Fruit fly (Drosophila melanogaster): Measurements from ENCODE around the gene CG1785.

The CG1785 gene

dm6 chrX:8685394-8685793, 29.3 kb upstream of the CG1785 start:
- TF ChIP-seq ttk (optimal IDR thresholded peaks at IDR 0.05) = no peak
- no peak for TF ChIP-seq Sin3A (optimal IDR thresholded peaks at IDR 0.05)
- no peak for TF ChIP-seq psq (optimal IDR thresholded peaks at IDR 0.05)
- TF ChIP-seq insv (optimal IDR thresholded peaks at IDR 0.05) = no peak
- no peak for TF ChIP-seq Myc (optimal IDR thresholded peaks at IDR 0.05)
- no peak for TF ChIP-seq h (optimal IDR thresholded peaks at IDR 0.05)

dm6 chrX:8690003-8690402, 24.7 kb upstream of the CG1785 start, which contains the start of the genes Ppt1 and Ogg1:
TSS of gene Ppt1 (minus strand) at chrX:8690227.
TSS of gene Ogg1 (plus strand) at chrX:8690327.
- TF ChIP-seq Myc (optimal IDR thresholded peaks at IDR 0.05) (no peak), insv (optimal IDR thresholded peaks at IDR 0.05) (no peak), Sin3A (optimal IDR thresholded peaks at IDR 0.05) (no peak), ttk (optimal IDR thresholded peaks at IDR 0.05) (no peak), psq (optimal IDR thresholded peaks at IDR 0.05) (no peak), h (optimal IDR thresholded peaks at IDR 0.05) (no peak)

DNA sequence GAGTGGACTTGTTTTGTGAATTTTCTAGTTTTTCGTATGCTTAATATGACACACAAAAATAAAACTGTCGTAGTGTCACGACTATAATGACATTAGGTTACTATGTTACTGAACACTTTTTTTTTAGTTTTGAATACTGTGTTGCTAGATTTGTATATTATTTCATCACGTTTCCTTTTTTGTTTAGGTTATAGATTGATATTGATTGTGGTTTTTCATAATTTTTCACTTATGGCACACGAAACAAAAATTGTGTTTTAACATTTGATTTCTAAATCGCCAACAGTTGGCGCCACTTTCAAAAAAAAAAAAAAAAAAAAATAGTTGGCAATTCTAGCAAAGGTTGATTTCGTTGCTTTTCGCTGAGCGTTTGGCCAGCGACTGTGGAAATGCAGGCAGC, 21.2 kb upstream of the CG1785 start, which contains the start of gene CG11294:
CG11294 (minus strand) TSS at position 101 of the 400 bp plus-strand sequence.
- TF ChIP-seq ttk (optimal IDR thresholded peaks at IDR 0.05) = no peak
- no peak for TF ChIP-seq psq (optimal IDR thresholded peaks at IDR 0.05)
- no peak for TF ChIP-seq h (optimal IDR thresholded peaks at IDR 0.05)
- TF ChIP-seq Sin3A (optimal IDR thresholded peaks at IDR 0.05) = no peak
- TF ChIP-seq Myc (optimal IDR thresholded peaks at IDR 0.05) = no peak
- no peak for TF ChIP-seq insv (optimal IDR thresholded peaks at IDR 0.05)

DNA sequence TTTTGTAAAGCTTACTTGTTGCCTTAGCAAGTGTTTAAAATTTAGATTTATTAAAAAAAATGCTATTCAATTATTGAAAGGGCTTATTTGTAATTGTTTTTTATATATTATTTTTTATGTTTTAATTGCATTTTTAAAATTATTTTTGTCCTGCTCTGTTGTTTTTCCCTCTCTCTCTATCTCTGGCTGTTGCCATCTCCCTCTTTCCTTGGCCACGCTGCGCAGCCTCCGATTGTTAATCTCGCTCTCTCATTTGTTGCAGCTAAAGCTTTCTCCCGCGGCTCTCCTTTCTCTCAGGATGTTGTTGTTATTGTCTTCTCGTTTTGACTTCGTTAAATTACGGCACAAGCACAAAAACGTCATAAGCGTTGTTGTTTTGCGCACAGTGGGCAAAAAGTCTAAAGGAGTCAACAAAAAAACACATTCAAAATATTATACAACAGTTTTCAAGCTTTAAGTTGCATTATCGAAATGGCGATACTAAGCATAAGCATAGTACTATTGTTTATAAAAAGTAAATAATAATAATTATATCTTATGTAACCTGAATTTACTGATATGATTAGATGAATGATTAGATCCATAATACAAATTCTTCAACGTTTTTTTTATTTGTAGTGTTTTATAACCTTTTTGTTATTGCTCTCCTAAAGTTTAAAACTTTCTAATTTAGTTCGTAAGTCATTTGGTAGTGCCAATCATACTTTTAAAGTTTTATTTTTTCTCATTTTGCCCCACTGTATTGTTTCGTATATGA, 20.5 kb upstream of the CG1785 start:
- TF ChIP-seq ttk (optimal IDR thresholded peaks at IDR 0.05) (no peak), Myc (optimal IDR thresholded peaks at IDR 0.05) (no peak), insv (optimal IDR thresholded peaks at IDR 0.05) (no peak), h (optimal IDR thresholded peaks at IDR 0.05) (no peak), Sin3A (optimal IDR thresholded peaks at IDR 0.05) (no peak), psq (optimal IDR thresholded peaks at IDR 0.05) (no peak)

DNA sequence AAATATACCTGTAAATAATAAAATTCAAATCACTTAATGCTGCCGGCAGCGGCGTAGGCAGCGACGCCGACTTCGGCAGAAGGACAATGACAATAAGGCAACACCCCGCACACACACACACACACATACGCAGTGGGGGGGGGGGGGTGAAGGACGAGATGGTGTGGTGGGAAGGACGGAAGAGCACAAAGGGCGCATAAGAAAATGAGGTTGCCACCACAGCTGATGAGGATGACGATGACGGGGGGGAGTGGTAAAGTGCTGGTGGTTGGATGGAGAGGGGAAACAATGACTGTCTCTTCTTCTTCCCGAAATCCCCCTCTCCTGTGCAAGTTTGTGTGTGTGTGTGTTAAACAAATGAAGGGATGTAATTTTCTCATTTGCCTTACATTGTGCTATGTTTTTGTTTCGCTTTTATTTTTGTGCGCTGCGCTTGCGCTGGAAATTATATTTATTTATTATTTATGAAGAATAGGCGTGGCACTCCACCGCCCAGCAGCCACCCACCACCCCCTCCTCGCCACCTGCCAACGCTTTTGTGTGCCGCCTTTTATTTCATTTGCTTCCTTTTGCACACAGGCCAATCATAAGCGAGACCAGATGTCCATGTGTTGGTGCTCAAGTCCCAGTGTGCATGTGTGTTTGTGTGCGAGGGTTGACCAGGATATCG, 19.8 kb upstream of the CG1785 start:
- TF ChIP-seq Myc (optimal IDR thresholded peaks at IDR 0.05) (no peak), ttk (optimal IDR thresholded peaks at IDR 0.05) (no peak), Sin3A (optimal IDR thresholded peaks at IDR 0.05) (no peak)

DNA sequence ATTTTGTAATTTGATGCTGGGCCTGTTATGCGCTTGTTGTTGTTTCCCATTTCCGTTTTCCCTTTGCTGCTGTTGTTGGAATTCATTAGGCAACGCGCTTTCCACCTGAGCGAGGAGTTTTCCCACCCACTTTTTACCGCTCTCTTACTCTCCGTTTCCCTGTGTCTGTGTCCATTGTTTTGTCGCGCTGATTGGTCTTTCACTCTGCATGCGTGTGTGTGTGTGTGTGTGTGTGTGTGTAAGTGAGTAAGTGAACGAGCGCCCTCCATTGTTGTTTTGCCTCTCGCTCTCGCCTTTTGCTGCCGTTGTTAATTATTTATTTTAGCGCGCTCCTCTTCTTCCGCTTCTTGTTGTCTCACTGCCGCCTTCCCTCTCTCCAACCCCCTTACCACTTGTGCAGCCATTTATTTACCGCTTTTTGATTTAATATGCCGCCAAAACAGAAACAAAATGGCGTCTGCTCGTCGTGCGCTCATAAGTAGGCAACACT, 18.6 kb upstream of the CG1785 start:
- TF ChIP-seq Myc (optimal IDR thresholded peaks at IDR 0.05) = no peak
- no peak for TF ChIP-seq psq (optimal IDR thresholded peaks at IDR 0.05)
- TF ChIP-seq Sin3A (optimal IDR thresholded peaks at IDR 0.05) = no peak
- TF ChIP-seq h (optimal IDR thresholded peaks at IDR 0.05) = no peak
- no peak for TF ChIP-seq ttk (optimal IDR thresholded peaks at IDR 0.05)
- TF ChIP-seq insv (optimal IDR thresholded peaks at IDR 0.05) = no peak

dm6 chrX:8709234-8709843, 5.4 kb upstream of the CG1785 start, which contains the start of gene Hexo2:
TSS of gene Hexo2 (plus strand) at chrX:8709652.
- TF ChIP-seq h (optimal IDR thresholded peaks at IDR 0.05) (no peak), psq (optimal IDR thresholded peaks at IDR 0.05) (no peak), Myc (optimal IDR thresholded peaks at IDR 0.05) (no peak), insv (optimal IDR thresholded peaks at IDR 0.05) (no peak), Sin3A (optimal IDR thresholded peaks at IDR 0.05) (no peak), ttk (optimal IDR thresholded peaks at IDR 0.05) (no peak)

- no peak for TF ChIP-seq insv (optimal IDR thresholded peaks at IDR 0.05)
Observed at dm6 chrX:8720213-8720612, 5.5 kb downstream of the CG1785 start, which contains the start of gene CG1789. TSS of gene CG1789 (plus strand) at chrX:8720520.

dm6 chrX:8721501-8721900, 6.8 kb downstream of the CG1785 start:
- TF ChIP-seq ttk (optimal IDR thresholded peaks at IDR 0.05) = no peak
- no peak for TF ChIP-seq insv (optimal IDR thresholded peaks at IDR 0.05)
- TF ChIP-seq h (optimal IDR thresholded peaks at IDR 0.05) = no peak
- TF ChIP-seq Sin3A (optimal IDR thresholded peaks at IDR 0.05) = no peak
- no peak for TF ChIP-seq Myc (optimal IDR thresholded peaks at IDR 0.05)
- TF ChIP-seq psq (optimal IDR thresholded peaks at IDR 0.05) = no peak

- no peak for TF ChIP-seq h (optimal IDR thresholded peaks at IDR 0.05)
- TF ChIP-seq ttk (optimal IDR thresholded peaks at IDR 0.05) = no peak
- no peak for TF ChIP-seq insv (optimal IDR thresholded peaks at IDR 0.05)
- no peak for TF ChIP-seq Sin3A (optimal IDR thresholded peaks at IDR 0.05)
- no peak for TF ChIP-seq Myc (optimal IDR thresholded peaks at IDR 0.05)
- TF ChIP-seq psq (optimal IDR thresholded peaks at IDR 0.05) = no peak
Observed at dm6 chrX:8723393-8723987, 8.8 kb downstream of the CG1785 start.

- TF ChIP-seq insv (optimal IDR thresholded peaks at IDR 0.05) (no peak), ttk (optimal IDR thresholded peaks at IDR 0.05) (no peak), h (optimal IDR thresholded peaks at IDR 0.05) (no peak), Sin3A (optimal IDR thresholded peaks at IDR 0.05) (no peak), psq (optimal IDR thresholded peaks at IDR 0.05) (no peak), Myc (optimal IDR thresholded peaks at IDR 0.05) (no peak)
Observed at dm6 chrX:8724815-8725214, 10.1 kb downstream of the CG1785 start.

DNA sequence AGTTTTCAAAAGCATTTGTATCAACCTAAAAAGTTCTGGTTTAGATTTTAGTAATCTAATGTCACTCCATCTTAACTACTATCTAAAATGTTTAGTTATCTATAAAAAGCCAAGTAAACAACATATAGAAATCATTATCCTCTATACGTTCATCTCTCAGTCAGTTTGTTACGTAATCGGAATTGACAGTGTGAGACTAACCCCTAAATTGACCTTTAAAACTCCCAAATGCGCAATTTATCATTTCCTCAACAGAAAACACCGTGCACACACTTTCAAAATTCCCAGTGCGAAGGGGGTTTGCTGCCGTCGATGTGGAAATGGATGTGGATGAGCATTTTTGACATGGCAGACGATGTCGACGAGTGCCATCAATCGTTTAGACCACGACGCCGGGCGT, 10.5 kb downstream of the CG1785 start:
- no peak for TF ChIP-seq ttk (optimal IDR thresholded peaks at IDR 0.05)
- TF ChIP-seq insv (optimal IDR thresholded peaks at IDR 0.05) = no peak
- TF ChIP-seq Sin3A (optimal IDR thresholded peaks at IDR 0.05) = no peak
- no peak for TF ChIP-seq psq (optimal IDR thresholded peaks at IDR 0.05)
- no peak for TF ChIP-seq Myc (optimal IDR thresholded peaks at IDR 0.05)
- no peak for TF ChIP-seq h (optimal IDR thresholded peaks at IDR 0.05)

Measured in Kc167 (cell line).